Worm (Caenorhabditis elegans) whole organism, midembryonic: ENCODE results near the gene H01M10.2.

Experiments
- T22C8.4 ChIP-seq: fragments of 200-800 bp; sonication (Bioruptor generic); IDR thresholded peaks from 2 replicates; pipeline ENCODE4 v1.3.6; 2022; ENCODE audit warnings: missing genetic modification characterization, missing compliant biosample characterization
- cog-1 ChIP-seq: sonication (generic microtip); optimal IDR thresholded peaks from 2 replicates; lab custom pipeline; 2016; ENCODE audit warnings: missing genetic modification characterization, missing compliant biosample characterization
- flt-1 ChIP-seq: fragments of 200-800 bp; sonication (Bioruptor generic); IDR thresholded peaks from 2 replicates; pipeline ENCODE4 v1.3.6; 2022; ENCODE audit warnings: missing genetic modification characterization, missing compliant biosample characterization
- klf-2 ChIP-seq: fragments of 200-800 bp; sonication (Bioruptor generic); conservative IDR thresholded peaks from 2 replicates; pipeline ENCODE4 v1.3.6; 2022; ENCODE audit warnings: missing genetic modification reagents, missing genetic modification characterization, missing compliant biosample characterization
- med-1 ChIP-seq: sonication (generic microtip); optimal IDR thresholded peaks from 2 replicates; lab custom pipeline; 2017; ENCODE audit warnings: missing genetic modification characterization, mild to moderate bottlenecking, missing compliant biosample characterization, antibody characterized with exemption, missing genetic modification reagents; ENCODE audit not compliant: insufficient read depth
- ref-1 ChIP-seq: fragments of 200-800 bp; sonication (Bioruptor generic); conservative IDR thresholded peaks from 2 replicates; pipeline ENCODE4 v1.3.6; 2022; ENCODE audit warnings: missing genetic modification reagents, missing genetic modification characterization, missing compliant biosample characterization
- tab-1 ChIP-seq: fragments of 200-800 bp; sonication (Bioruptor generic); IDR thresholded peaks from 2 replicates; pipeline ENCODE4 v1.3.6; 2022; ENCODE audit warnings: missing genetic modification characterization, missing compliant biosample characterization
- ztf-23 ChIP-seq: fragments of 200-800 bp; sonication (Bioruptor generic); IDR thresholded peaks from 2 replicates; pipeline ENCODE4 v1.3.6; 2022; ENCODE audit warnings: missing genetic modification reagents, missing genetic modification characterization, missing compliant biosample characterization
- ztf-29 ChIP-seq: fragments of 200-800 bp; sonication (Bioruptor generic); IDR thresholded peaks from 2 replicates; pipeline ENCODE4 v1.3.6; 2022; ENCODE audit warnings: missing genetic modification reagents, missing genetic modification characterization, missing compliant biosample characterization

H01M10.2 gene

ce11 chrX:2601025-2601705 lies 15.6 kb upstream of the H01M10.2 start:
- TF ChIP-seq flt-1 (no peak), cog-1 (tag; lab: Kevin White, UChicago) (no peak)

ce11 chrX:2598833-2599279 lies 13.3 kb upstream of the H01M10.2 start:
- 0 out of 2 replicates have a peak, but pooled peaks have one; percentile 9 for TF ChIP-seq tab-1 (GFP tag; lab: Robert Waterston, UW)
- TF ChIP-seq ztf-23, result no peak

- no peak for TF ChIP-seq med-1 (GFP tag; lab: Kevin White, UChicago)
- no peak for TF ChIP-seq klf-2
- TF ChIP-seq flt-1, result no peak
Measured at ce11 chrX:2596605-2597004, 11.1 kb upstream of the H01M10.2 start.

- no peak for TF ChIP-seq T22C8.4 (GFP tag; lab: Robert Waterston, UW)
- no peak for TF ChIP-seq cog-1 (tag; lab: Kevin White, UChicago)
- TF ChIP-seq ref-1, result no peak
- no peak for TF ChIP-seq ztf-23
- TF ChIP-seq klf-2, result no peak
- TF ChIP-seq ztf-29, result no peak
- TF ChIP-seq med-1 (GFP tag; lab: Kevin White, UChicago), result no peak
- TF ChIP-seq flt-1, result no peak
- no peak for TF ChIP-seq tab-1 (GFP tag; lab: Robert Waterston, UW)
Measured at ce11 chrX:2595757-2596059, 10.2 kb upstream of the H01M10.2 start.

- no peak for TF ChIP-seq T22C8.4 (GFP tag; lab: Robert Waterston, UW)
- TF ChIP-seq ztf-23, result no peak
- no peak for TF ChIP-seq tab-1 (GFP tag; lab: Robert Waterston, UW)
- no peak for TF ChIP-seq med-1 (GFP tag; lab: Kevin White, UChicago)
- no peak for TF ChIP-seq cog-1 (tag; lab: Kevin White, UChicago)
- no peak for TF ChIP-seq ref-1
- no peak for TF ChIP-seq klf-2
- no peak for TF ChIP-seq ztf-29
Measured at ce11 chrX:2595027-2595756, 9.6 kb upstream of the H01M10.2 start.

- TF ChIP-seq ztf-23 (no peak), flt-1 (no peak), ztf-29 (no peak), ref-1 (no peak), med-1 (GFP tag; lab: Kevin White, UChicago) (no peak), tab-1 (GFP tag; lab: Robert Waterston, UW) (no peak), cog-1 (tag; lab: Kevin White, UChicago) (no peak), klf-2 (no peak), T22C8.4 (GFP tag; lab: Robert Waterston, UW) (no peak)
Measured at ce11 chrX:2593703-2594102, 8.1 kb upstream of the H01M10.2 start, which contains the start of the genes nhr-40 and T03G6.7. Gene nhr-40, plus strand, starts transcription at chrX:2594003. Gene T03G6.7, plus strand, starts transcription at chrX:2594039.

- TF ChIP-seq ztf-23, result no peak
- TF ChIP-seq flt-1, result no peak
Measured at ce11 chrX:2592670-2593280, 7.2 kb upstream of the H01M10.2 start.

- TF ChIP-seq ztf-29, result no peak
- TF ChIP-seq flt-1, result no peak
- TF ChIP-seq T22C8.4 (GFP tag; lab: Robert Waterston, UW), result 0 out of 2 replicates have a peak, but pooled peaks have one; percentile 40
- 0 out of 2 replicates have a peak, but pooled peaks have one; percentile 49 for TF ChIP-seq ztf-23
- TF ChIP-seq cog-1 (tag; lab: Kevin White, UChicago), result peak; percentile 56
- TF ChIP-seq med-1 (GFP tag; lab: Kevin White, UChicago), result no peak
- no peak for TF ChIP-seq ref-1
- TF ChIP-seq tab-1 (GFP tag; lab: Robert Waterston, UW), result no peak
Measured at ce11 chrX:2591586-2592000, 6.0 kb upstream of the H01M10.2 start.

- TF ChIP-seq cog-1 (tag; lab: Kevin White, UChicago), result no peak
- no peak for TF ChIP-seq T22C8.4 (GFP tag; lab: Robert Waterston, UW)
- TF ChIP-seq med-1 (GFP tag; lab: Kevin White, UChicago), result no peak
- TF ChIP-seq klf-2, result no peak
- TF ChIP-seq ztf-29, result no peak
- no peak for TF ChIP-seq flt-1
Measured at ce11 chrX:2590777-2591176, 5.2 kb upstream of the H01M10.2 start.

ce11 chrX:2590023-2590422 lies 4.5 kb upstream of the H01M10.2 start:
- TF ChIP-seq klf-2 (no peak), tab-1 (GFP tag; lab: Robert Waterston, UW) (no peak), flt-1 (no peak), ztf-29 (no peak), ztf-23 (no peak)

ce11 chrX:2588012-2588411 lies 2.5 kb upstream of the H01M10.2 start:
- TF ChIP-seq cog-1 (tag; lab: Kevin White, UChicago) (no peak), klf-2 (no peak), flt-1 (no peak), T22C8.4 (GFP tag; lab: Robert Waterston, UW) (no peak), med-1 (GFP tag; lab: Kevin White, UChicago) (no peak), ref-1 (no peak), ztf-29 (no peak), ztf-23 (no peak)
